Worm (Caenorhabditis elegans) whole organism, L2 larva: Measurements from ENCODE around the gene ceh-51.

Experiments
- ama-1 ChIP-seq: fragments of 150-350 bp; optimal IDR thresholded peaks from 2 replicates; lab custom pipeline; 2018; ENCODE audit warnings: inconsistent platforms
- blmp-1 ChIP-seq: sonication (generic microtip); optimal IDR thresholded peaks from 2 replicates; lab custom pipeline; 2017; ENCODE audit warnings: missing genetic modification characterization, mild to moderate bottlenecking, missing compliant biosample characterization, antibody characterized with exemption, moderate library complexity; ENCODE audit not compliant: insufficient read depth
- nhr-23 ChIP-seq: fragments of 150-350 bp; optimal IDR thresholded peaks from 2 replicates; lab custom pipeline; 2014; ENCODE audit warnings: missing biosample characterization, missing genetic modification reagents, missing genetic modification characterization

ce11 chrV:18912555-18912954 lies 38.6 kb downstream of the ceh-51 start:
- TF ChIP-seq blmp-1 (tag; lab: Kevin White, UChicago), result no peak
- no peak for TF ChIP-seq ama-1 (lab: Kevin White, UChicago)
- no peak for TF ChIP-seq nhr-23 (tag; lab: Kevin White, UChicago)
